Fruit fly (Drosophila melanogaster): ENCODE results near the gene Jon25Biii.

The Jon25Biii gene

DNA sequence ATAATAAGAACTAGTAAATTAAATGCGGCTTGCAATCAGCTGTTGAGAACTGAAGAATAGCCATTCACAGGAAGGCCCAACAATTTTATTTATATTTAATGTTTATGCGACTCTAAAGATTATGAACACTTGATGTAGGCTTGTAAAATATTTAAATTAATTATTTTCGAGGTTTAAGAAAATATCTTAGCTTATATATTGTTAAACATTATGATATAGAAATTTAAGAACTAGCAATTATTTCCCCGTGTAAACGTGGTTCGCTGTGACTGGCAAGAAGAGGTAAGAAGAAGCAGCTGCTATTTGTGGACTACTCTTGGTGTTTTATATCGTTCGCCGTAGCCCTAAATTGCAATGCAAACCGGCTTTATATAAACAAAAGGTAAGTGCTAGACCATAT lies 5.3 kb downstream of the Jon25Biii start, which contains the start of the genes mRpL24 and betaggt-I (continued):
- TF ChIP-seq CG17912 (GFP tag; optimal IDR thresholded peaks at IDR 0.05) (peak; percentile 90), CG3995 (GFP tag; optimal IDR thresholded peaks at IDR 0.05) (peak; percentile 70), CG32767 (GFP tag; IDR thresholded peaks at IDR 0.05) (peak; percentile 97), CG3726 (GFP tag; IDR thresholded peaks at IDR 0.05) (peak; percentile 88), CG18599 (GFP tag; optimal IDR thresholded peaks at IDR 0.05) (peak; percentile 97), Fer2 (tag; optimal IDR thresholded peaks at IDR 0.05) (peak; percentile 96), ken (GFP tag; IDR thresholded peaks at IDR 0.05) (peak; percentile 97), Doc3 (GFP tag; IDR thresholded peaks at IDR 0.05; ENCODE audit: partially characterized antibody) (no peak), mld (GFP tag; IDR thresholded peaks at IDR 0.05; ENCODE audit: partially characterized antibody) (no peak), CTCF (GFP tag; optimal IDR thresholded peaks at IDR 0.05) (no peak), gcm (GFP tag; optimal IDR thresholded peaks at IDR 0.05) (peak; percentile 96), BEAF-32 (GFP tag; optimal IDR thresholded peaks at IDR 0.05) (peak; percentile 39), CG2678 (tag; optimal IDR thresholded peaks at IDR 0.05) (peak; percentile 98), Atf3 (GFP tag; optimal IDR thresholded peaks at IDR 0.05) (peak; percentile 69), CG42726 (GFP tag; IDR thresholded peaks at IDR 0.05; ENCODE audit: partially characterized antibody) (no peak), D (optimal IDR thresholded peaks at IDR 0.05) (no peak), D (GFP tag; optimal IDR thresholded peaks at IDR 0.05) (peak; percentile 90), dan (GFP tag; IDR thresholded peaks at IDR 0.05) (peak; percentile 33; the same call in 1 of the 2 replicates), CG12744 (GFP tag; optimal IDR thresholded peaks at IDR 0.05) (peak; percentile 78), CG33213 (GFP tag; optimal IDR thresholded peaks at IDR 0.05) (peak; percentile 66), CG10267 (tag; optimal IDR thresholded peaks at IDR 0.05) (peak; percentile 92), luna (GFP tag; optimal IDR thresholded peaks at IDR 0.05) (peak; percentile 1), CG34422 (GFP tag; IDR thresholded peaks at IDR 0.05) (peak; percentile 98), grau (tag; optimal IDR thresholded peaks at IDR 0.05) (peak; percentile 97), HmgZ (tag; optimal IDR thresholded peaks at IDR 0.05) (peak; percentile 98), wor (GFP tag; IDR thresholded peaks at IDR 0.05) (peak; percentile 93), HLHmδ (GFP tag; optimal IDR thresholded peaks at IDR 0.05) (no peak), fd96Cb (tag; optimal IDR thresholded peaks at IDR 0.05) (peak; percentile 94), Side (GFP tag; optimal IDR thresholded peaks at IDR 0.05) (peak; percentile 63), inv (GFP tag; IDR thresholded peaks at IDR 0.05; ENCODE audit: partially characterized antibody) (no peak), kay (GFP tag; optimal IDR thresholded peaks at IDR 0.05) (peak; percentile 94), lilli (GFP tag; optimal IDR thresholded peaks at IDR 0.05) (peak; percentile 96), CG5953 (GFP tag; IDR thresholded peaks at IDR 0.05) (peak; percentile 97), salm (tag; optimal IDR thresholded peaks at IDR 0.05) (peak; percentile 93), Dfd (GFP tag; optimal IDR thresholded peaks at IDR 0.05) (no peak), Hr78 (GFP tag; optimal IDR thresholded peaks at IDR 0.05) (no peak), CG12104 (GFP tag; optimal IDR thresholded peaks at IDR 0.05) (peak; percentile 94), Poxn (GFP tag; IDR thresholded peaks at IDR 0.05) (peak; percentile 86), E2f1 (GFP tag; IDR thresholded peaks at IDR 0.05) (peak; percentile 97), chn (GFP tag; optimal IDR thresholded peaks at IDR 0.05) (peak; percentile 89), CG17186 (GFP tag; optimal IDR thresholded peaks at IDR 0.05) (peak; percentile 36), unpg (GFP tag; optimal IDR thresholded peaks at IDR 0.05) (peak; percentile 98), NFAT (GFP tag; IDR thresholded peaks at IDR 0.05) (peak; percentile 96), dimm (GFP tag; IDR thresholded peaks at IDR 0.05) (peak; percentile 92), row (GFP tag; IDR thresholded peaks at IDR 0.05) (peak; percentile 99), pfk (GFP tag; optimal IDR thresholded peaks at IDR 0.05) (peak; percentile 44), CG1529 (GFP tag; optimal IDR thresholded peaks at IDR 0.05) (peak; percentile 89), Meics (GFP tag; optimal IDR thresholded peaks at IDR 0.05) (peak; percentile 96), gsb-n (tag; optimal IDR thresholded peaks at IDR 0.05) (peak; percentile 96), CG1603 (tag; optimal IDR thresholded peaks at IDR 0.05) (peak; percentile 84), grn (GFP tag; optimal IDR thresholded peaks at IDR 0.05) (peak; percentile 56)
